Worm (Caenorhabditis elegans): ENCODE results near the gene emb-8.

Gene emb-8

ce11 chrIII:5153137-5153536 is 46.3 kb downstream of the emb-8 start, which contains the start of the genes rbm-42 and grwd-1:
TSS of gene rbm-42 (minus strand) at chrIII:5153229.
TSS of gene grwd-1 (plus strand) at chrIII:5153464.
- TF ChIP-seq snpc-4 (GFP tag; optimal IDR thresholded peaks at IDR 0.05) (peak; percentile 58), snpc-4 (tag; optimal IDR thresholded peaks at IDR 0.05) (no peak), attf-5 (GFP tag; optimal IDR thresholded peaks at IDR 0.05) (peak; percentile 42), T07F8.4 (tag; optimal IDR thresholded peaks at IDR 0.05) (no peak), aptf-2 (GFP tag; conservative IDR thresholded peaks at IDR 0.05) (no peak)

DNA sequence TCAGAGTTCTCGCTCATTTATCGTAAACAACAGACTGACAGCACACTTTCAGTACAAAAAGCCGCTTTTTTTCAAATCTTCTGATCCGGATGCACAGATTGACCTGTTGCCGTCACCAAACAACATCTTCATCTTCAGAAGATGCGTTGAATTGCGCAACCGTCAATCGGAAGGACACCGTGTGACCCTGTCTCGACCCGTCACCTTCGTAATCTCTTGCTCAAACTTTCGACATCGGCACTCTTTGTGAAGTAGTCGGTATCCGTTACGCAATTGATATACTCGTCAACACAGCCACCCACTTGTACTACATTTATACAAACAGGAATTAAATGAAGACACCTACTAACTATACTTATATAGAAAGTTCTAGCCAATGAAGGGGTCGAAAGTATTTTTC is 48.5 kb downstream of the emb-8 start:
- TF ChIP-seq madf-6 (GFP tag; IDR thresholded peaks at IDR 0.05) (no peak), Y56A3A.18 (GFP tag; IDR thresholded peaks at IDR 0.05) (no peak), unc-62 (GFP tag; optimal IDR thresholded peaks at IDR 0.05) (peak; percentile 4), rpc-1 (optimal IDR thresholded peaks at IDR 0.05) (no peak), rpc-1 (tag; optimal IDR thresholded peaks at IDR 0.05) (no peak)

DNA sequence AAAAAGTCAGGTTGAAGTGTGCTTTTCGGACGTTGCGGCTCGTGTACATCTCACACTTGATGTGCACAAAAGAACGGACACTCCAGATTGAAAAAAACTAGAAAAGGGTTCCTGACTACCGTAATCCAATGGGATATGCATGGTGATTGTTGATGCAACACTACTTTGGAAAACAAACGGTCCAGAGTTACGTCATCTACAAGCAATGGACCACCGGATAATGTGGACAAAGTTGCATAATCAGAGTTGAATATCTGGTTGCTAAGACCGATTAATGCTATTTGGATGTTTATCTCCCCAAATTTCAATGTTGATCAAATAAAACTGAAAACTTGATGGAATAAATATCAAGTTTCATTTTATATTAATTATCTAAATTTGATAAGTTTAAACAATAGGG is 49.5 kb downstream of the emb-8 start:
- TF ChIP-seq athp-1 (tag; optimal IDR thresholded peaks at IDR 0.05) = no peak
- TF ChIP-seq snpc-1.1 (tag; optimal IDR thresholded peaks at IDR 0.05; ENCODE audit: insufficient read depth) = no peak
- no peak for TF ChIP-seq ceh-58 (GFP tag; IDR thresholded peaks at IDR 0.05)
- TF ChIP-seq ztf-28 (GFP tag; IDR thresholded peaks at IDR 0.05) = no peak
- TF ChIP-seq Y53G8AR.9 (GFP tag; conservative IDR thresholded peaks at IDR 0.05) = no peak
- TF ChIP-seq ccch-3 (GFP tag; optimal IDR thresholded peaks at IDR 0.05) = no peak
- TF ChIP-seq mxl-1 (tag; optimal IDR thresholded peaks at IDR 0.05) = no peak
- TF ChIP-seq unc-62 (GFP tag; optimal IDR thresholded peaks at IDR 0.05) = no peak
- no peak for TF ChIP-seq lin-35 (GFP tag; optimal IDR thresholded peaks at IDR 0.05)
- TF ChIP-seq F22D6.2 (tag; optimal IDR thresholded peaks at IDR 0.05) = no peak
- TF ChIP-seq him-1 (tag; optimal IDR thresholded peaks at IDR 0.05) = no peak
- no peak for TF ChIP-seq B0336.3 (GFP tag; IDR thresholded peaks at IDR 0.05)
- no peak for TF ChIP-seq attf-3 (GFP tag; conservative IDR thresholded peaks at IDR 0.05)
- no peak for TF ChIP-seq ekl-4 (GFP tag; IDR thresholded peaks at IDR 0.05)
- no peak for TF ChIP-seq bed-1 (GFP tag; IDR thresholded peaks at IDR 0.05)
- TF ChIP-seq snpc-4 (GFP tag; optimal IDR thresholded peaks at IDR 0.05) = no peak
- TF ChIP-seq snpc-4 (tag; optimal IDR thresholded peaks at IDR 0.05) = no peak
- no peak for TF ChIP-seq F57A8.1 (GFP tag; optimal IDR thresholded peaks at IDR 0.05)
- TF ChIP-seq ceh-100 (GFP tag; IDR thresholded peaks at IDR 0.05) = no peak
- TF ChIP-seq T26A5.8 (tag; optimal IDR thresholded peaks at IDR 0.05) = no peak
- no peak for TF ChIP-seq efl-1 (GFP tag; optimal IDR thresholded peaks at IDR 0.05)

ce11 chrIII:5149478-5149877 is 50.0 kb downstream of the emb-8 start, which contains the start of gene Y54H5A.2:
TSS of gene Y54H5A.2 (minus strand) at chrIII:5149578.
- TF ChIP-seq atf-7 (tag; optimal IDR thresholded peaks at IDR 0.05) = no peak
- TF ChIP-seq tbp1 (GFP tag; optimal IDR thresholded peaks at IDR 0.05) = no peak
- no peak for TF ChIP-seq rec-8 (tag; optimal IDR thresholded peaks at IDR 0.05)
- TF ChIP-seq lin-35 (GFP tag; optimal IDR thresholded peaks at IDR 0.05) = no peak
- no peak for TF ChIP-seq ztf-28 (GFP tag; IDR thresholded peaks at IDR 0.05)
- no peak for TF ChIP-seq B0035.1 (tag; optimal IDR thresholded peaks at IDR 0.05)
- no peak for TF ChIP-seq C06A6.2 (GFP tag; conservative IDR thresholded peaks at IDR 0.05)
- TF ChIP-seq attf-3 (GFP tag; conservative IDR thresholded peaks at IDR 0.05) = no peak
- TF ChIP-seq lin-40 (tag; optimal IDR thresholded peaks at IDR 0.05) = no peak
- TF ChIP-seq Y79H2A.3 (GFP tag; conservative IDR thresholded peaks at IDR 0.05) = no peak
- TF ChIP-seq B0261.1 (tag; optimal IDR thresholded peaks at IDR 0.05) = no peak

Data from whole organism, young adult.